Worm (Caenorhabditis elegans) whole organism, young adult: ENCODE measurements around the gene ZK721.3.

Source experiments
- Y95B8A.8 ChIP-seq: fragments of 200-800 bp; sonication (Bioruptor generic); IDR thresholded peaks from 2 replicates; pipeline ENCODE4 v1.3.6; 2022; ENCODE audit warnings: missing genetic modification reagents, missing genetic modification characterization, missing compliant biosample characterization
- attf-3 ChIP-seq: fragments of 200-800 bp; sonication (Bioruptor generic); conservative IDR thresholded peaks from 2 replicates; pipeline ENCODE4 v1.3.6; 2022; ENCODE audit warnings: missing genetic modification reagents, missing genetic modification characterization, missing compliant biosample characterization
- ccch-3 ChIP-seq: fragments of 200-800 bp; sonication (Bioruptor generic); optimal IDR thresholded peaks from 2 replicates; lab custom pipeline; 2018; ENCODE audit warnings: mild to moderate bottlenecking, missing genetic modification characterization, missing compliant biosample characterization
- cebp-1 ChIP-seq, 2 experiments: fragments of 200-800 bp in 1 of 2; sonication (Bioruptor generic) in 1 of 2; sonication (generic microtip) in 1 of 2; IDR thresholded peaks in 1 of 2; optimal IDR thresholded peaks in 1 of 2; 2 replicates each; pipeline versions ENCODE4 v1.3.6 to Lab custom; 2017 to 2022; ENCODE audit warnings: missing compliant biosample characterization in 2 of 2, missing genetic modification characterization in 2 of 2, mild to moderate bottlenecking in 1 of 2, missing genetic modification reagents in 1 of 2, moderate library complexity in 1 of 2
- egrh-3 ChIP-seq: fragments of 200-800 bp; sonication (Bioruptor generic); IDR thresholded peaks from 2 replicates; pipeline ENCODE4 v1.3.6; 2022; ENCODE audit warnings: missing genetic modification reagents, missing genetic modification characterization, missing compliant biosample characterization
- lin-35 ChIP-seq, 3 experiments: fragments of 150-350 bp in 2 of 3; sonication (generic microtip) in 1 of 3; optimal IDR thresholded peaks; 2 replicates each; lab custom pipeline; 2014 to 2018; ENCODE audit warnings: missing biosample characterization in 3 of 3, missing genetic modification characterization in 3 of 3, missing genetic modification reagents in 3 of 3
- madf-8 ChIP-seq: fragments of 200-800 bp; sonication (Bioruptor generic); conservative IDR thresholded peaks from 2 replicates; pipeline ENCODE4 v1.3.6; 2022; ENCODE audit warnings: missing genetic modification reagents, missing genetic modification characterization, missing compliant biosample characterization
- repo-1 ChIP-seq: sonication (generic microtip); optimal IDR thresholded peaks from 2 replicates; lab custom pipeline; 2017; ENCODE audit warnings: mild to moderate bottlenecking, missing genetic modification characterization, missing compliant biosample characterization

ce11 chrX:8835405-8835804, 51.1 kb downstream of the ZK721.3 start, which contains the start of gene sec-15:
- no peak for TF ChIP-seq egrh-3
- no peak for TF ChIP-seq cebp-1 (GFP tag; IDR thresholded peaks at IDR 0.05; lab: Robert Waterston, UW)
- TF ChIP-seq cebp-1 (tag; optimal IDR thresholded peaks at IDR 0.05; lab: Kevin White, UChicago) = no peak
- no peak for TF ChIP-seq madf-8
- TF ChIP-seq Y95B8A.8 (GFP tag; lab: Robert Waterston, UW) = no peak
- no peak for TF ChIP-seq lin-35 (GFP tag; optimal IDR thresholded peaks at IDR 0.05; lab: Kevin White, UChicago)
- TF ChIP-seq ccch-3 = no peak
- TF ChIP-seq attf-3 (GFP tag; lab: Robert Waterston, UW) = no peak
- no peak for TF ChIP-seq repo-1 (tag; lab: Kevin White, UChicago)
